Worm (Caenorhabditis elegans): ENCODE data around the gene F11E6.8.

Gene F11E6.8

ce11 chrIV:17474047-17474446, 23.7 kb upstream of the F11E6.8 start:
- TF ChIP-seq snpc-4 (tag; optimal IDR thresholded peaks at IDR 0.05) (no peak), ztf-11 (tag; optimal IDR thresholded peaks at IDR 0.05) (no peak), sem-2 (GFP tag; optimal IDR thresholded peaks at IDR 0.05) (no peak), blmp-1 (tag; optimal IDR thresholded peaks at IDR 0.05) (no peak), cnd-1 (tag; optimal IDR thresholded peaks at IDR 0.05) (no peak), ceh-83 (GFP tag; optimal IDR thresholded peaks at IDR 0.05) (no peak), ces-1 (GFP tag; optimal IDR thresholded peaks at IDR 0.05) (no peak), unc-62 (GFP tag; optimal IDR thresholded peaks at IDR 0.05) (no peak), ceh-43 (GFP tag; optimal IDR thresholded peaks at IDR 0.05) (no peak), tbx-8 (GFP tag; optimal IDR thresholded peaks at IDR 0.05) (no peak), lin-13 (tag; optimal IDR thresholded peaks at IDR 0.05) (no peak), flh-1 (GFP tag; optimal IDR thresholded peaks at IDR 0.05) (no peak), unc-39 (tag; optimal IDR thresholded peaks at IDR 0.05) (no peak), ceh-39 (tag; optimal IDR thresholded peaks at IDR 0.05) (no peak), lin-32 (GFP tag; optimal IDR thresholded peaks at IDR 0.05) (no peak), bed-3 (GFP tag; optimal IDR thresholded peaks at IDR 0.05) (no peak), pha-4 (tag; optimal IDR thresholded peaks at IDR 0.05) (no peak), lsy-2 (tag; optimal IDR thresholded peaks at IDR 0.05) (no peak), nhr-76 (tag; optimal IDR thresholded peaks at IDR 0.05) (no peak), nhr-28 (tag; optimal IDR thresholded peaks at IDR 0.05) (no peak)

ce11 chrIV:17473034-17473433, 22.7 kb upstream of the F11E6.8 start, which contains the start of gene gba-3:
gba-3 (plus strand) TSS chrIV:17473334.
- no peak for TF ChIP-seq unc-62 (GFP tag; optimal IDR thresholded peaks at IDR 0.05)
- no peak for TF ChIP-seq lin-13 (tag; optimal IDR thresholded peaks at IDR 0.05)
- no peak for TF ChIP-seq cnd-1 (tag; optimal IDR thresholded peaks at IDR 0.05)
- no peak for TF ChIP-seq ceh-39 (tag; optimal IDR thresholded peaks at IDR 0.05)
- no peak for TF ChIP-seq pha-4 (tag; optimal IDR thresholded peaks at IDR 0.05)
- TF ChIP-seq zip-8 (tag; optimal IDR thresholded peaks at IDR 0.05): no peak
- no peak for TF ChIP-seq nhr-76 (tag; optimal IDR thresholded peaks at IDR 0.05)
- no peak for TF ChIP-seq flh-1 (GFP tag; optimal IDR thresholded peaks at IDR 0.05)
- no peak for TF ChIP-seq sptf-1 (tag; optimal IDR thresholded peaks at IDR 0.05)

ce11 chrIV:17471870-17472459, 21.6 kb upstream of the F11E6.8 start, which contains the start of gene epic-1:
epic-1 (minus strand) TSS chrIV:17471920.
- TF ChIP-seq ceh-43 (GFP tag; optimal IDR thresholded peaks at IDR 0.05) (no peak), unc-39 (tag; optimal IDR thresholded peaks at IDR 0.05) (no peak), unc-120 (tag; optimal IDR thresholded peaks at IDR 0.05; ENCODE audit: poor library complexity, severe bottlenecking) (no peak), zip-8 (tag; optimal IDR thresholded peaks at IDR 0.05) (peak; percentile 12), cnd-1 (tag; optimal IDR thresholded peaks at IDR 0.05) (no peak)

ce11 chrIV:17470096-17470602, 19.8 kb upstream of the F11E6.8 start, which contains the start of gene F11E6.4:
F11E6.4 (minus strand) TSS chrIV:17470354.
- TF ChIP-seq blmp-1 (tag; optimal IDR thresholded peaks at IDR 0.05) (no peak), cnd-1 (tag; optimal IDR thresholded peaks at IDR 0.05) (no peak), nhr-28 (tag; optimal IDR thresholded peaks at IDR 0.05) (no peak), sptf-1 (tag; optimal IDR thresholded peaks at IDR 0.05) (no peak), M03D4.4 (tag; optimal IDR thresholded peaks at IDR 0.05) (no peak), unc-62 (GFP tag; optimal IDR thresholded peaks at IDR 0.05) (no peak), nhr-76 (tag; optimal IDR thresholded peaks at IDR 0.05) (no peak), ztf-11 (tag; optimal IDR thresholded peaks at IDR 0.05) (no peak), tbx-8 (GFP tag; optimal IDR thresholded peaks at IDR 0.05) (no peak), flh-1 (GFP tag; optimal IDR thresholded peaks at IDR 0.05) (no peak), nhr-237 (tag; optimal IDR thresholded peaks at IDR 0.05) (no peak), elt-3 (tag; optimal IDR thresholded peaks at IDR 0.05) (no peak), pha-4 (tag; optimal IDR thresholded peaks at IDR 0.05) (no peak), hlh-1 (tag; optimal IDR thresholded peaks at IDR 0.05) (no peak), snpc-4 (tag; optimal IDR thresholded peaks at IDR 0.05) (no peak), sem-2 (GFP tag; optimal IDR thresholded peaks at IDR 0.05) (no peak), mls-2 (tag; optimal IDR thresholded peaks at IDR 0.05) (no peak), lin-32 (GFP tag; optimal IDR thresholded peaks at IDR 0.05) (no peak)

- TF ChIP-seq ces-1 (GFP tag; optimal IDR thresholded peaks at IDR 0.05) (peak; percentile 74), unc-39 (tag; optimal IDR thresholded peaks at IDR 0.05) (no peak), unc-120 (tag; optimal IDR thresholded peaks at IDR 0.05; ENCODE audit: poor library complexity, severe bottlenecking) (peak; percentile 18), nhr-237 (tag; optimal IDR thresholded peaks at IDR 0.05) (no peak)
Measured at ce11 chrIV:17467825-17468224, 17.5 kb upstream of the F11E6.8 start.

Data from whole organism, mixed stage, embryonic.